Worm (Caenorhabditis elegans) whole organism, L3 larva: ENCODE results near the gene Y73F8A.12.
"Not testable (repeated sequence)": the region's sequence is repeated elsewhere in the genome, so short reads cannot be mapped to it uniquely, and the experiment has no call there.

Experiments used
- R02D3.7 ChIP-seq: fragments of 150-350 bp; optimal IDR thresholded peaks from 2 replicates; lab custom pipeline; 2014; ENCODE audit warnings: missing biosample characterization, missing genetic modification characterization
- nhr-11 ChIP-seq: fragments of 150-350 bp; optimal IDR thresholded peaks from 2 replicates; lab custom pipeline; 2014; ENCODE audit warnings: missing biosample characterization, missing genetic modification characterization
- pha-4 ChIP-seq: fragments of 150-350 bp; optimal IDR thresholded peaks from 2 replicates; lab custom pipeline; 2014; ENCODE audit warnings: missing biosample characterization, missing genetic modification reagents, missing genetic modification characterization
- pqm-1 ChIP-seq: fragments of 150-350 bp; optimal IDR thresholded peaks from 2 replicates; lab custom pipeline; 2017; ENCODE audit warnings: missing biosample characterization, missing genetic modification characterization, inconsistent platforms
- ztf-11 ChIP-seq: fragments of 150-350 bp; optimal IDR thresholded peaks from 2 replicates; lab custom pipeline; 2014; ENCODE audit warnings: missing biosample characterization, missing genetic modification characterization

- TF ChIP-seq nhr-11 (tag; lab: Kevin White, UChicago); ztf-11; pha-4 (tag; lab: Kevin White, UChicago); R02D3.7; pqm-1 (tag; lab: Kevin White, UChicago): not testable (repeated sequence)
Measured at ce11 chrIV:15311590-15311989, at the start of gene Y73F8A.12.
